Fruit fly (Drosophila melanogaster) whole organism, embryonic: Measurements from ENCODE around the gene Gyc88E.

Source experiments
- Atf3 ChIP-seq: fragments of 200-800 bp; sonication (Bioruptor generic); optimal IDR thresholded peaks from 3 replicates; lab custom pipeline; 2016; ENCODE audit warnings: missing biosample characterization, missing genetic modification characterization
- BEAF-32 ChIP-seq: fragments of 200-800 bp; sonication (Bioruptor generic); optimal IDR thresholded peaks from 3 replicates; lab custom pipeline; 2017; ENCODE audit warnings: missing biosample characterization, missing genetic modification characterization, mild to moderate bottlenecking, moderate library complexity, missing genetic modification reagents
- CG10321 ChIP-seq: fragments of 200-800 bp; sonication (Bioruptor generic); IDR thresholded peaks from 2 replicates; pipeline ENCODE4 v1.3.6; 2022; ENCODE audit warnings: missing biosample characterization, missing genetic modification characterization
- CG12219 ChIP-seq: fragments of 200-800 bp; sonication (Bioruptor generic); optimal IDR thresholded peaks from 3 replicates; lab custom pipeline; 2018; ENCODE audit warnings: missing biosample characterization, mild to moderate bottlenecking, missing genetic modification characterization
- CG13894 ChIP-seq: fragments of 200-800 bp; sonication (Bioruptor generic); optimal IDR thresholded peaks from 3 replicates; lab custom pipeline; 2018; ENCODE audit warnings: missing biosample characterization, mild to moderate bottlenecking, missing genetic modification characterization, moderate library complexity
- CG1529 ChIP-seq: fragments of 200-800 bp; sonication (Bioruptor generic); optimal IDR thresholded peaks from 3 replicates; lab custom pipeline; 2018; ENCODE audit warnings: missing biosample characterization, missing genetic modification characterization
- CG15514 ChIP-seq: fragments of 200-800 bp; sonication (Bioruptor generic); optimal IDR thresholded peaks from 3 replicates; lab custom pipeline; 2017; ENCODE audit warnings: missing biosample characterization, missing genetic modification characterization, mild to moderate bottlenecking, moderate library complexity, missing genetic modification reagents
- CG15696 ChIP-seq: fragments of 200-800 bp; sonication (Bioruptor generic); optimal IDR thresholded peaks from 2 replicates; lab custom pipeline; 2019; ENCODE audit warnings: missing biosample characterization, mild to moderate bottlenecking, missing genetic modification characterization, moderate library complexity
- CG1602 ChIP-seq: fragments of 200-800 bp; sonication (Bioruptor generic); optimal IDR thresholded peaks from 3 replicates; lab custom pipeline; 2016; ENCODE audit warnings: missing biosample characterization, missing genetic modification characterization
- CG2120 ChIP-seq: fragments of 200-800 bp; sonication (Bioruptor generic); optimal IDR thresholded peaks from 3 replicates; lab custom pipeline; 2016; ENCODE audit warnings: missing biosample characterization, missing genetic modification characterization
- CG2129 ChIP-seq: fragments of 200-800 bp; sonication (Bioruptor generic); IDR thresholded peaks from 2 replicates; pipeline ENCODE4 v1.3.6; 2022; ENCODE audit warnings: missing biosample characterization, missing genetic modification characterization; ENCODE audit not compliant: partially characterized antibody
- CG2199 ChIP-seq: fragments of 200-800 bp; sonication (Bioruptor generic); IDR thresholded peaks from 3 replicates; pipeline ENCODE4 v1.3.6; 2022; ENCODE audit warnings: missing biosample characterization, missing genetic modification characterization
- CG33557 ChIP-seq: fragments of 200-800 bp; sonication (Bioruptor generic); optimal IDR thresholded peaks from 2 replicates; lab custom pipeline; 2019; ENCODE audit warnings: missing biosample characterization, mild to moderate bottlenecking, missing genetic modification characterization, moderate library complexity
- CG34422 ChIP-seq: fragments of 200-800 bp; sonication (Bioruptor generic); IDR thresholded peaks from 3 replicates; pipeline ENCODE4 v1.3.6; 2022; ENCODE audit warnings: missing biosample characterization, missing genetic modification characterization
- CG4328 ChIP-seq: fragments of 200-800 bp; sonication (Bioruptor generic); optimal IDR thresholded peaks from 3 replicates; lab custom pipeline; 2017; ENCODE audit warnings: missing biosample characterization, missing genetic modification reagents, missing genetic modification characterization
- CG4360 ChIP-seq: fragments of 200-800 bp; sonication (Bioruptor generic); IDR thresholded peaks from 2 replicates; pipeline ENCODE4 v1.3.6; 2022; ENCODE audit warnings: missing biosample characterization, missing genetic modification characterization
- CG6272 ChIP-seq: fragments of 200-800 bp; sonication (Bioruptor generic); IDR thresholded peaks from 2 replicates; pipeline ENCODE4 v1.3.6; 2022; ENCODE audit warnings: missing biosample characterization, missing genetic modification characterization
- CG7357 ChIP-seq: fragments of 200-800 bp; sonication (Bioruptor generic); IDR thresholded peaks from 3 replicates; pipeline ENCODE4 v1.3.6; 2022; ENCODE audit warnings: missing biosample characterization, missing genetic modification characterization
- CG7745 ChIP-seq: fragments of 200-800 bp; sonication (Bioruptor generic); optimal IDR thresholded peaks from 2 replicates; lab custom pipeline; 2018; ENCODE audit warnings: missing biosample characterization, mild to moderate bottlenecking, missing genetic modification characterization, moderate library complexity
- CG7963 ChIP-seq: fragments of 200-800 bp; sonication (Bioruptor generic); IDR thresholded peaks from 3 replicates; pipeline ENCODE4 v1.3.6; 2022; ENCODE audit warnings: missing biosample characterization, missing genetic modification characterization; ENCODE audit not compliant: partially characterized antibody
- CG9215 ChIP-seq: fragments of 200-800 bp; sonication (Bioruptor generic); IDR thresholded peaks from 2 replicates; pipeline ENCODE4 v1.3.6; 2022; ENCODE audit warnings: missing biosample characterization, missing genetic modification characterization
- D ChIP-seq, 2 experiments: fragments of 200-800 bp in 1 of 2; fragments of >200 bp in 1 of 2; sonication (Bioruptor generic) in 1 of 2; optimal IDR thresholded peaks; 2 replicates in 1 of 2; 3 replicates in 1 of 2; lab custom pipeline; 2017; ENCODE audit warnings: mild to moderate bottlenecking in 1 of 2, missing biosample characterization in 1 of 2, missing genetic modification characterization in 1 of 2, missing genetic modification reagents in 1 of 2
- Dad ChIP-seq: fragments of 200-800 bp; sonication (Bioruptor generic); optimal IDR thresholded peaks from 3 replicates; lab custom pipeline; 2016; ENCODE audit warnings: missing biosample characterization, missing genetic modification characterization
- Deaf1 ChIP-seq: fragments of 200-800 bp; optimal IDR thresholded peaks from 3 replicates; lab custom pipeline; 2019; ENCODE audit warnings: missing biosample characterization, mild to moderate bottlenecking, missing genetic modification characterization, moderate library complexity
- E2f2 ChIP-seq: fragments of 200-800 bp; sonication (Bioruptor generic); IDR thresholded peaks from 2 replicates; pipeline ENCODE4 v1.3.6; 2022; ENCODE audit warnings: missing biosample characterization, missing genetic modification characterization
- H2.0 ChIP-seq: fragments of 200-800 bp; sonication (Bioruptor generic); IDR thresholded peaks from 2 replicates; pipeline ENCODE4 v1.3.6; 2022; ENCODE audit warnings: missing biosample characterization, missing genetic modification characterization
- Opbp ChIP-seq: fragments of 200-800 bp; sonication (Bioruptor generic); IDR thresholded peaks from 3 replicates; pipeline ENCODE4 v1.3.6; 2022; ENCODE audit warnings: missing biosample characterization, missing genetic modification characterization; ENCODE audit not compliant: partially characterized antibody
- Pdp1 ChIP-seq, 2 experiments: fragments of 200-800 bp; sonication (Bioruptor generic); optimal IDR thresholded peaks; 3 replicates each; lab custom pipeline; 2016; ENCODE audit warnings: missing biosample characterization in 2 of 2, missing genetic modification characterization in 2 of 2, mild to moderate bottlenecking in 1 of 2, moderate library complexity in 1 of 2
- btn ChIP-seq: fragments of 200-800 bp; sonication (Bioruptor generic); optimal IDR thresholded peaks from 2 replicates; lab custom pipeline; 2016; ENCODE audit warnings: missing biosample characterization, missing genetic modification characterization
- chif ChIP-seq, 2 experiments: fragments of 200-800 bp; sonication (Bioruptor generic); optimal IDR thresholded peaks; 3 replicates each; lab custom pipeline; 2016; ENCODE audit warnings: missing biosample characterization in 2 of 2, missing genetic modification characterization in 2 of 2
- chinmo ChIP-seq: fragments of 200-800 bp; sonication (Bioruptor generic); IDR thresholded peaks from 4 replicates; pipeline ENCODE4 v1.3.6; 2022; ENCODE audit warnings: missing biosample characterization, missing genetic modification characterization; ENCODE audit not compliant: partially characterized antibody
- danr ChIP-seq: fragments of 200-800 bp; sonication (Bioruptor generic); IDR thresholded peaks from 2 replicates; pipeline ENCODE4 v1.3.6; 2022; ENCODE audit warnings: missing biosample characterization, missing genetic modification characterization
- fu2 ChIP-seq: fragments of 200-800 bp; sonication (Bioruptor generic); optimal IDR thresholded peaks from 2 replicates; lab custom pipeline; 2016; ENCODE audit warnings: missing biosample characterization, missing genetic modification characterization
- grn ChIP-seq: fragments of 200-800 bp; sonication (Bioruptor generic); optimal IDR thresholded peaks from 3 replicates; lab custom pipeline; 2017; ENCODE audit warnings: missing biosample characterization, missing genetic modification characterization
- nom ChIP-seq: fragments of 200-800 bp; sonication (Bioruptor generic); optimal IDR thresholded peaks from 2 replicates; lab custom pipeline; 2017; ENCODE audit warnings: missing biosample characterization, missing genetic modification characterization, mild to moderate bottlenecking, moderate library complexity, missing genetic modification reagents
- pan ChIP-seq, 4 experiments: fragments of >200 bp in 3 of 4; fragments of 200-800 bp in 1 of 4; sonication (Bioruptor generic) in 1 of 4; optimal IDR thresholded peaks in 3 of 4; IDR thresholded peaks in 1 of 4; 2 replicates each; pipeline versions ENCODE4 v1.3.6 to Lab custom; 2017 to 2022; ENCODE audit warnings: missing biosample characterization in 2 of 4, missing genetic modification characterization in 2 of 4, mixed read lengths in 1 of 4
- schlank ChIP-seq: fragments of 200-800 bp; sonication (Bioruptor generic); optimal IDR thresholded peaks from 2 replicates; lab custom pipeline; 2018; ENCODE audit warnings: missing biosample characterization, mild to moderate bottlenecking, missing genetic modification characterization
- sens-2 ChIP-seq: fragments of 200-800 bp; sonication (Bioruptor generic); IDR thresholded peaks from 2 replicates; pipeline ENCODE4 v1.3.6; 2022; ENCODE audit warnings: missing biosample characterization, missing genetic modification characterization
- sisA ChIP-seq: fragments of 200-800 bp; sonication (Bioruptor generic); IDR thresholded peaks from 2 replicates; pipeline ENCODE4 v1.3.6; 2022; ENCODE audit warnings: missing biosample characterization, missing genetic modification characterization
- sob ChIP-seq: fragments of 200-800 bp; sonication (Bioruptor generic); IDR thresholded peaks from 2 replicates; pipeline ENCODE4 v1.3.6; 2022; ENCODE audit warnings: missing biosample characterization, missing genetic modification characterization
- sqz ChIP-seq: fragments of 200-800 bp; sonication (Bioruptor generic); optimal IDR thresholded peaks from 3 replicates; lab custom pipeline; 2018; ENCODE audit warnings: missing biosample characterization, mild to moderate bottlenecking, missing genetic modification characterization
- tio ChIP-seq: fragments of 200-800 bp; sonication (Bioruptor generic); optimal IDR thresholded peaks from 2 replicates; lab custom pipeline; 2017; ENCODE audit warnings: missing biosample characterization, missing genetic modification characterization, inconsistent platforms
- tna ChIP-seq: fragments of 200-800 bp; sonication (Bioruptor generic); IDR thresholded peaks from 2 replicates; pipeline ENCODE4 v1.3.6; 2022; ENCODE audit warnings: missing biosample characterization, missing genetic modification characterization; ENCODE audit not compliant: partially characterized antibody
- trem ChIP-seq: fragments of 200-800 bp; optimal IDR thresholded peaks from 3 replicates; lab custom pipeline; 2019; ENCODE audit warnings: missing biosample characterization, mild to moderate bottlenecking, missing genetic modification characterization, moderate library complexity
- ttk ChIP-seq: fragments of 200-800 bp; sonication (Bioruptor generic); IDR thresholded peaks from 2 replicates; pipeline ENCODE4 v2.1.2; 2022; ENCODE audit warnings: missing biosample characterization, missing genetic modification characterization
- vvl ChIP-seq: fragments of 200-800 bp; sonication (Bioruptor generic); IDR thresholded peaks from 2 replicates; pipeline ENCODE4 v1.3.6; 2022; ENCODE audit warnings: missing biosample characterization, missing genetic modification characterization
- wdn ChIP-seq: fragments of 200-800 bp; sonication (Bioruptor generic); IDR thresholded peaks from 2 replicates; pipeline ENCODE4 v1.3.6; 2022; ENCODE audit warnings: missing biosample characterization, missing genetic modification characterization
- zen2 ChIP-seq: fragments of 200-800 bp; sonication (Bioruptor generic); IDR thresholded peaks from 3 replicates; pipeline ENCODE4 v1.3.6; 2022; ENCODE audit warnings: missing biosample characterization, missing genetic modification characterization; ENCODE audit not compliant: partially characterized antibody
- zfh1 ChIP-seq: fragments of 200-800 bp; sonication (Bioruptor generic); IDR thresholded peaks from 3 replicates; pipeline ENCODE4 v1.3.6; 2022; ENCODE audit warnings: missing biosample characterization, missing genetic modification characterization

Gyc88E gene

DNA sequence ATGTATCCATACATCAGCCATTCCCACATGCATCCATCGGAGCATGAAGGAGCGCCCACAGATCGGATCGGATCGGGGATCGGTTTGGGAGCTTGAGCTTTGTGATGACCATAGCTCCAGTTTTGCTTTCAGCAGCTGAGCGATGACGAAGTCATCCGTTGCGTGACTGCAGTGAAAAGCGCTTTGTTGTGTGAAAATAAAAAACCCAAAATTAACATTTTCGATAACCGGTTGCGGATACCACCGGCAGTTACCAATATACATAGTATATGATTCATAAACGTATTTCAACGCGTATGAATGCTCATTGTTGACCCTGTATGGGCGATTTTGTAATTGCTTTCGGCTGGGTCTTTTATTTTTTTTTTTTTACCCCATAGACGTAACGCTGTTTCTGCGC is 55.0 kb downstream of the Gyc88E start (continued):
- TF ChIP-seq D (optimal IDR thresholded peaks at IDR 0.05; lab: Kevin White, UChicago) (no peak), D (GFP tag; optimal IDR thresholded peaks at IDR 0.05; lab: Kevin White, UChicago) (no peak), H2.0 (GFP tag; lab: Robert Waterston, UW) (no peak), btn (GFP tag; lab: Kevin White, UChicago) (no peak), grn (no peak), fu2 (GFP tag; lab: Kevin White, UChicago) (no peak), zfh1 (GFP tag; lab: Robert Waterston, UW) (no peak), CG1602 (GFP tag; lab: Kevin White, UChicago) (no peak), CG33557 (GFP tag; lab: Kevin White, UChicago) (no peak), nom (GFP tag; lab: Kevin White, UChicago) (no peak), tna (GFP tag; lab: Robert Waterston, UW) (no peak), CG15514 (GFP tag; lab: Kevin White, UChicago) (no peak), CG9215 (GFP tag; lab: Robert Waterston, UW) (no peak), ttk (GFP tag; lab: Robert Waterston, UW) (no peak), Opbp (no peak), Deaf1 (tag; lab: Kevin White, UChicago) (no peak), CG15696 (tag; lab: Kevin White, UChicago) (no peak), CG1529 (GFP tag; lab: Kevin White, UChicago) (no peak), schlank (tag; lab: Kevin White, UChicago) (no peak), pan (optimal IDR thresholded peaks at IDR 0.05; lab: Kevin White, UChicago) (no peak), pan (GFP tag; optimal IDR thresholded peaks at IDR 0.05 in 1 of 2, IDR thresholded peaks at IDR 0.05 in 1 of 2) (no peak), CG7963 (GFP tag; lab: Robert Waterston, UW) (0 out of 3 replicates have a peak, but pooled peaks have one; percentile 19), CG4328 (GFP tag; lab: Kevin White, UChicago) (no peak), zen2 (GFP tag; lab: Robert Waterston, UW) (no peak), trem (no peak), CG2129 (GFP tag; lab: Robert Waterston, UW) (no peak), CG2199 (0 out of 3 replicates have a peak, but pooled peaks have one; percentile 35), vvl (GFP tag; lab: Robert Waterston, UW) (peak; percentile 61; the same call in 1 of the 2 replicates), BEAF-32 (GFP tag; lab: Kevin White, UChicago) (no peak), CG4360 (no peak), E2f2 (GFP tag; lab: Robert Waterston, UW) (no peak), sob (GFP tag; lab: Robert Waterston, UW) (no peak), sisA (no peak), danr (GFP tag; lab: Robert Waterston, UW) (no peak), sqz (GFP tag; lab: Kevin White, UChicago) (peak; percentile 61), sens-2 (GFP tag; lab: Robert Waterston, UW) (no peak), chinmo (GFP tag; lab: Robert Waterston, UW) (0 out of 4 replicates have a peak, but pooled peaks have one; percentile 35), CG7745 (tag; lab: Kevin White, UChicago) (no peak), CG7357 (GFP tag; lab: Robert Waterston, UW) (no peak), CG2120 (no peak), Atf3 (GFP tag; lab: Kevin White, UChicago) (no peak), CG34422 (no peak), CG10321 (no peak), Dad (GFP tag; lab: Kevin White, UChicago) (no peak), Pdp1 (GFP tag; optimal IDR thresholded peaks at IDR 0.05; lab: Kevin White, UChicago) (peak in 1 of 2 experiments; percentile 48), CG6272 (no peak), chif (GFP tag; optimal IDR thresholded peaks at IDR 0.05; lab: Kevin White, UChicago) (no peak), CG13894 (peak; percentile 20), wdn (GFP tag; lab: Robert Waterston, UW) (no peak), tio (GFP tag; lab: Kevin White, UChicago) (no peak), CG12219 (GFP tag; lab: Kevin White, UChicago) (no peak)
